Fruit fly (Drosophila melanogaster) whole organism, embryonic: Measurements from ENCODE around the gene CG10959.
A peak's percentile ranks its signal among the peaks of the same experiment; 100 is the strongest.

ENCODE experiments used
- CG10321 ChIP-seq: fragments of 200-800 bp; sonication (Bioruptor generic); IDR thresholded peaks from 2 replicates; pipeline ENCODE4 v1.3.6; 2022; ENCODE audit warnings: missing biosample characterization, missing genetic modification characterization
- CG10431 ChIP-seq: fragments of 200-800 bp; sonication (Bioruptor generic); optimal IDR thresholded peaks from 3 replicates; lab custom pipeline; 2018; ENCODE audit warnings: missing biosample characterization, mild to moderate bottlenecking, missing genetic modification characterization
- CG10979 ChIP-seq: fragments of 200-800 bp; sonication (Bioruptor generic); optimal IDR thresholded peaks from 2 replicates; lab custom pipeline; 2018; ENCODE audit warnings: missing biosample characterization, mild to moderate bottlenecking, missing genetic modification characterization, moderate library complexity
- CG11723 ChIP-seq: fragments of 200-800 bp; sonication (Bioruptor generic); optimal IDR thresholded peaks from 2 replicates; lab custom pipeline; 2017; ENCODE audit warnings: missing biosample characterization, mild to moderate bottlenecking, missing genetic modification characterization
- CG15073 ChIP-seq: fragments of 200-800 bp; sonication (Bioruptor generic); optimal IDR thresholded peaks from 2 replicates; lab custom pipeline; 2016; ENCODE audit warnings: missing biosample characterization, missing genetic modification characterization
- CG1602 ChIP-seq: fragments of 200-800 bp; sonication (Bioruptor generic); optimal IDR thresholded peaks from 3 replicates; lab custom pipeline; 2016; ENCODE audit warnings: missing biosample characterization, missing genetic modification characterization
- CG17612 ChIP-seq: fragments of 200-800 bp; sonication (Bioruptor generic); IDR thresholded peaks from 2 replicates; pipeline ENCODE4 v1.3.6; 2022; ENCODE audit warnings: missing biosample characterization, missing genetic modification characterization
- CG17912 ChIP-seq: fragments of 200-800 bp; sonication (Bioruptor generic); optimal IDR thresholded peaks from 2 replicates; lab custom pipeline; 2018; ENCODE audit warnings: missing biosample characterization, mild to moderate bottlenecking, missing genetic modification characterization
- CG1832 ChIP-seq: fragments of 200-800 bp; sonication (Bioruptor generic); optimal IDR thresholded peaks from 2 replicates; lab custom pipeline; 2017; ENCODE audit warnings: missing biosample characterization, mild to moderate bottlenecking, missing genetic modification characterization, inconsistent platforms
- CG2116 ChIP-seq: fragments of 200-800 bp; sonication (Bioruptor generic); optimal IDR thresholded peaks from 3 replicates; lab custom pipeline; 2018; ENCODE audit warnings: missing biosample characterization, mild to moderate bottlenecking, missing genetic modification characterization
- CG30403 ChIP-seq: fragments of 200-800 bp; sonication (Bioruptor generic); optimal IDR thresholded peaks from 3 replicates; lab custom pipeline; 2016; ENCODE audit warnings: missing biosample characterization, missing genetic modification characterization
- CG31224 ChIP-seq: fragments of 200-800 bp; sonication (Bioruptor generic); IDR thresholded peaks from 2 replicates; pipeline ENCODE4 v1.3.6; 2022; ENCODE audit warnings: missing biosample characterization, missing genetic modification characterization
- CG33557 ChIP-seq: fragments of 200-800 bp; sonication (Bioruptor generic); optimal IDR thresholded peaks from 2 replicates; lab custom pipeline; 2019; ENCODE audit warnings: missing biosample characterization, mild to moderate bottlenecking, missing genetic modification characterization, moderate library complexity
- CG4282 ChIP-seq: fragments of 200-800 bp; sonication (Bioruptor generic); optimal IDR thresholded peaks from 2 replicates; lab custom pipeline; 2016; ENCODE audit warnings: missing biosample characterization, missing genetic modification characterization
- CG4328 ChIP-seq: fragments of 200-800 bp; sonication (Bioruptor generic); optimal IDR thresholded peaks from 3 replicates; lab custom pipeline; 2017; ENCODE audit warnings: missing biosample characterization, missing genetic modification reagents, missing genetic modification characterization
- CG4404 ChIP-seq: fragments of 200-800 bp; sonication (Bioruptor generic); IDR thresholded peaks from 2 replicates; pipeline ENCODE4 v1.3.6; 2022; ENCODE audit warnings: missing biosample characterization, missing genetic modification characterization
- CG6791 ChIP-seq: fragments of 200-800 bp; sonication (Bioruptor generic); IDR thresholded peaks from 3 replicates; pipeline ENCODE4 v1.3.6; 2022; ENCODE audit warnings: missing biosample characterization, missing genetic modification characterization; ENCODE audit not compliant: partially characterized antibody
- CG6813 ChIP-seq: fragments of 200-800 bp; sonication (Bioruptor generic); optimal IDR thresholded peaks from 2 replicates; lab custom pipeline; 2017; ENCODE audit warnings: missing biosample characterization, missing genetic modification characterization, mild to moderate bottlenecking, moderate library complexity, missing genetic modification reagents
- CG8089 ChIP-seq: fragments of 200-800 bp; sonication (Bioruptor generic); optimal IDR thresholded peaks from 3 replicates; lab custom pipeline; 2016; ENCODE audit warnings: missing biosample characterization, missing genetic modification characterization
- Ets65A ChIP-seq: fragments of 200-800 bp; sonication (Bioruptor generic); peaks from one replicate; lab custom pipeline; 2016; ENCODE audit warnings: missing biosample characterization, missing genetic modification characterization
- GATAe ChIP-seq: fragments of 200-800 bp; sonication (Bioruptor generic); conservative IDR thresholded peaks from 2 replicates; pipeline ENCODE4 v1.3.6; 2022; ENCODE audit warnings: missing biosample characterization, missing genetic modification characterization
- Gsc ChIP-seq: fragments of 200-800 bp; sonication (Bioruptor generic); IDR thresholded peaks from 2 replicates; pipeline ENCODE4 v1.3.6; 2022; ENCODE audit warnings: missing biosample characterization, missing genetic modification characterization
- Hr78 ChIP-seq, 2 experiments: fragments of 200-800 bp in 1 of 2; fragments of >200 bp in 1 of 2; sonication (Bioruptor generic) in 1 of 2; optimal IDR thresholded peaks; 2 replicates each; lab custom pipeline; 2017 to 2019; ENCODE audit warnings: missing biosample characterization in 2 of 2, missing genetic modification characterization in 2 of 2, mild to moderate bottlenecking in 1 of 2, moderate library complexity in 1 of 2
- NFAT ChIP-seq: fragments of 200-800 bp; sonication (Bioruptor generic); IDR thresholded peaks from 2 replicates; pipeline ENCODE4 v1.3.6; 2022; ENCODE audit warnings: missing biosample characterization, missing genetic modification characterization
- Neu2 ChIP-seq: fragments of 200-800 bp; sonication (Bioruptor generic); optimal IDR thresholded peaks from 3 replicates; lab custom pipeline; 2016; ENCODE audit warnings: missing biosample characterization, missing genetic modification characterization, borderline replicate concordance
- Nf-YB ChIP-seq: fragments of 200-800 bp; sonication (Bioruptor generic); optimal IDR thresholded peaks from 3 replicates; lab custom pipeline; 2019; ENCODE audit warnings: missing biosample characterization, mild to moderate bottlenecking, missing genetic modification characterization, moderate library complexity
- Opbp ChIP-seq: fragments of 200-800 bp; sonication (Bioruptor generic); IDR thresholded peaks from 3 replicates; pipeline ENCODE4 v1.3.6; 2022; ENCODE audit warnings: missing biosample characterization, missing genetic modification characterization; ENCODE audit not compliant: partially characterized antibody
- Tbp ChIP-seq: fragments of >200 bp; optimal IDR thresholded peaks from 2 replicates; lab custom pipeline; 2018; ENCODE audit warnings: missing biosample characterization, missing genetic modification characterization
- btn ChIP-seq: fragments of 200-800 bp; sonication (Bioruptor generic); optimal IDR thresholded peaks from 2 replicates; lab custom pipeline; 2016; ENCODE audit warnings: missing biosample characterization, missing genetic modification characterization
- chif ChIP-seq, 2 experiments: fragments of 200-800 bp; sonication (Bioruptor generic); optimal IDR thresholded peaks; 3 replicates each; lab custom pipeline; 2016; ENCODE audit warnings: missing biosample characterization in 2 of 2, missing genetic modification characterization in 2 of 2
- danr ChIP-seq: fragments of 200-800 bp; sonication (Bioruptor generic); IDR thresholded peaks from 2 replicates; pipeline ENCODE4 v1.3.6; 2022; ENCODE audit warnings: missing biosample characterization, missing genetic modification characterization
- dpn ChIP-seq, 2 experiments: fragments of 200-800 bp; sonication (Bioruptor generic); optimal IDR thresholded peaks; 3 replicates each; lab custom pipeline; 2016; ENCODE audit warnings: missing biosample characterization in 2 of 2, missing genetic modification characterization in 2 of 2
- eve ChIP-seq, 2 experiments: fragments of >200 bp; optimal IDR thresholded peaks; 2 replicates each; lab custom pipeline; 2017; ENCODE audit warnings: missing biosample characterization in 2 of 2, missing genetic modification characterization in 2 of 2
- eyg ChIP-seq: fragments of 200-800 bp; sonication (Bioruptor generic); optimal IDR thresholded peaks from 3 replicates; lab custom pipeline; 2016; ENCODE audit warnings: missing biosample characterization, missing genetic modification characterization
- grau ChIP-seq: fragments of 200-800 bp; optimal IDR thresholded peaks from 3 replicates; lab custom pipeline; 2019; ENCODE audit warnings: missing biosample characterization, mild to moderate bottlenecking, missing genetic modification characterization, moderate library complexity
- h ChIP-seq: fragments of >200 bp; optimal IDR thresholded peaks from 2 replicates; lab custom pipeline; 2017
- hkb ChIP-seq, 2 experiments: fragments of 200-800 bp in 1 of 2; fragments of >200 bp in 1 of 2; sonication (Bioruptor generic) in 1 of 2; IDR thresholded peaks in 1 of 2; optimal IDR thresholded peaks in 1 of 2; 2 replicates each; pipeline versions ENCODE4 v1.3.6 to Lab custom; 2017 to 2022; ENCODE audit warnings: missing biosample characterization in 1 of 2, missing genetic modification characterization in 1 of 2
- jigr1 ChIP-seq: fragments of 200-800 bp; sonication (Bioruptor generic); IDR thresholded peaks from 3 replicates; pipeline ENCODE4 v1.3.6; 2022; ENCODE audit warnings: missing biosample characterization, missing genetic modification characterization
- kay ChIP-seq: fragments of 200-800 bp; sonication (Bioruptor generic); optimal IDR thresholded peaks from 2 replicates; lab custom pipeline; 2016; ENCODE audit warnings: missing biosample characterization, missing genetic modification characterization
- lab ChIP-seq: fragments of 200-800 bp; sonication (Bioruptor generic); optimal IDR thresholded peaks from 3 replicates; lab custom pipeline; 2017; ENCODE audit warnings: missing biosample characterization, missing genetic modification characterization, mild to moderate bottlenecking, moderate library complexity, missing genetic modification reagents
- lbe ChIP-seq: fragments of 200-800 bp; sonication (Bioruptor generic); optimal IDR thresholded peaks from 2 replicates; lab custom pipeline; 2016; ENCODE audit warnings: missing biosample characterization, mild to moderate bottlenecking, missing genetic modification characterization
- lov ChIP-seq, 2 experiments: fragments of 200-800 bp in 1 of 2; fragments of >200 bp in 1 of 2; sonication (Bioruptor generic) in 1 of 2; IDR thresholded peaks in 1 of 2; optimal IDR thresholded peaks in 1 of 2; 2 replicates in 1 of 2; 3 replicates in 1 of 2; pipeline versions ENCODE4 v1.3.6 to Lab custom; 2017 to 2022; ENCODE audit warnings: missing biosample characterization in 1 of 2, missing genetic modification characterization in 1 of 2
- nerfin-2 ChIP-seq: fragments of 200-800 bp; sonication (Bioruptor generic); IDR thresholded peaks from 2 replicates; pipeline ENCODE4 v1.3.6; 2022; ENCODE audit warnings: missing biosample characterization, missing genetic modification characterization; ENCODE audit not compliant: partially characterized antibody
- rib ChIP-seq: fragments of 200-800 bp; sonication (Bioruptor generic); IDR thresholded peaks from 2 replicates; pipeline ENCODE4 v1.3.6; 2022; ENCODE audit warnings: missing biosample characterization, missing genetic modification characterization
- schlank ChIP-seq: fragments of 200-800 bp; sonication (Bioruptor generic); optimal IDR thresholded peaks from 2 replicates; lab custom pipeline; 2018; ENCODE audit warnings: missing biosample characterization, mild to moderate bottlenecking, missing genetic modification characterization
- seq ChIP-seq: fragments of 200-800 bp; sonication (Bioruptor generic); IDR thresholded peaks from 2 replicates; pipeline ENCODE4 v1.3.6; 2022; ENCODE audit warnings: missing biosample characterization, missing genetic modification characterization
- slbo ChIP-seq: fragments of 200-800 bp; sonication (Bioruptor generic); IDR thresholded peaks from 2 replicates; pipeline ENCODE4 v1.3.6; 2022; ENCODE audit warnings: missing biosample characterization, missing genetic modification characterization
- so ChIP-seq: fragments of 200-800 bp; sonication (Bioruptor generic); IDR thresholded peaks from 3 replicates; pipeline ENCODE4 v1.3.6; 2022; ENCODE audit warnings: missing biosample characterization, missing genetic modification characterization
- unc-4 ChIP-seq: fragments of 200-800 bp; sonication (Bioruptor generic); IDR thresholded peaks from 2 replicates; pipeline ENCODE4 v1.3.6; 2022; ENCODE audit warnings: missing biosample characterization, missing genetic modification characterization; ENCODE audit not compliant: partially characterized antibody
- wor ChIP-seq: fragments of 200-800 bp; sonication (Bioruptor generic); IDR thresholded peaks from 2 replicates; pipeline ENCODE4 v1.3.6; 2022; ENCODE audit warnings: missing biosample characterization, missing genetic modification characterization

Gene CG10959

DNA sequence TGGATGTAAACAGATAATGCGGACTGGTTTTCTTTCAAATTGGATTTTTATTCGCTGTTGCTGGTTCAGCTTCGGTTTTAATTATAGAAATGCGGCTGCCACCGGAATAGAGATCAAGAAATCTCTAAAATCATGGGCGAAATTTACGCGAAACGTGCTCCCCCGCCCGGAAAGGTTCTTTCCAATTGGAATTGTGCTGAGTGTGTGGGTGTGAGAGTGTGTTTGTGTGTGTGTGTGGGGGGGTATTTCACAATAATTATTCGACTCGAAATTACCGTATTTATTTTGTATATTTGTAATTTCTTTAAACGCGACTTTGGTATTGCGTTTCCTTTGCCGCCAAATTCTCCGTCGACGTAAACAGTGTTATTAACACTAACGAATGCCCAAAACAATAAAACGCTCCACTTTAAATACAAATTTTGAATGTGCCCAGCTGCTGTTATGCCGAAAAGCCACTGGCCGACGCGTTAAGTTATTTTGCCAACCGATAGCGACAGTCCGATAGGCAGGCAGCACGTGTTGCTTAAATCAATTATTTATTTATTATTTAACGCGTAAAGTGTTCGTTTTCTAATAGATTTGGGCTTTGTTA lies 32.8 kb upstream of the CG10959 start, which contains the start of gene Gclc (continued):
- TF ChIP-seq chif (GFP tag; optimal IDR thresholded peaks at IDR 0.05; lab: Kevin White, UChicago) (no peak), CG2116 (GFP tag; lab: Kevin White, UChicago) (peak; percentile 79), CG6791 (GFP tag; lab: Robert Waterston, UW) (peak; percentile 53; the same call in 2 of the 3 replicates), so (GFP tag; lab: Robert Waterston, UW) (no peak), lbe (GFP tag; lab: Kevin White, UChicago) (no peak), Neu2 (no peak), danr (GFP tag; lab: Robert Waterston, UW) (no peak), hkb (optimal IDR thresholded peaks at IDR 0.05; lab: Kevin White, UChicago) (no peak), hkb (GFP tag; IDR thresholded peaks at IDR 0.05; lab: Robert Waterston, UW) (no peak), eyg (no peak), schlank (tag; lab: Kevin White, UChicago) (no peak), lov (optimal IDR thresholded peaks at IDR 0.05; lab: Kevin White, UChicago) (no peak), lov (GFP tag; IDR thresholded peaks at IDR 0.05; lab: Robert Waterston, UW) (no peak), nerfin-2 (GFP tag; lab: Robert Waterston, UW) (no peak), CG10321 (GFP tag; lab: Robert Waterston, UW) (no peak), lab (GFP tag; lab: Kevin White, UChicago) (peak; percentile 24), Ets65A (GFP tag; lab: Kevin White, UChicago) (no peak), rib (GFP tag; lab: Robert Waterston, UW) (no peak), CG8089 (no peak), kay (GFP tag; lab: Kevin White, UChicago) (no peak), jigr1 (GFP tag; lab: Robert Waterston, UW) (no peak), NFAT (GFP tag; lab: Robert Waterston, UW) (0 out of 2 replicates have a peak, but pooled peaks have one; percentile 23), CG1832 (no peak), eve (GFP tag; optimal IDR thresholded peaks at IDR 0.05; lab: Kevin White, UChicago) (no peak), CG4282 (GFP tag; lab: Kevin White, UChicago) (no peak), CG6813 (GFP tag; lab: Kevin White, UChicago) (peak; percentile 19), GATAe (GFP tag; lab: Robert Waterston, UW) (no peak), CG4404 (no peak), CG10431 (GFP tag; lab: Kevin White, UChicago) (no peak), dpn (GFP tag; optimal IDR thresholded peaks at IDR 0.05; lab: Kevin White, UChicago) (no peak), CG10979 (tag; lab: Kevin White, UChicago) (no peak), Opbp (GFP tag; lab: Robert Waterston, UW) (peak; percentile 23; the same call in 1 of the 3 replicates), Gsc (GFP tag; lab: Robert Waterston, UW) (no peak), Nf-YB (GFP tag; lab: Kevin White, UChicago) (no peak), CG33557 (GFP tag; lab: Kevin White, UChicago) (no peak), CG31224 (GFP tag; lab: Robert Waterston, UW) (no peak), btn (no peak), CG17612 (GFP tag; lab: Robert Waterston, UW) (no peak), CG15073 (GFP tag; lab: Kevin White, UChicago) (no peak), CG1602 (no peak), CG30403 (GFP tag; lab: Kevin White, UChicago) (no peak), seq (GFP tag; lab: Robert Waterston, UW) (no peak), Hr78 (GFP tag; optimal IDR thresholded peaks at IDR 0.05; lab: Kevin White, UChicago) (no peak), CG4328 (GFP tag; lab: Kevin White, UChicago) (no peak), slbo (GFP tag; lab: Robert Waterston, UW) (no peak), grau (tag; lab: Kevin White, UChicago) (no peak), Tbp (GFP tag; lab: Kevin White, UChicago) (no peak), CG11723 (GFP tag; lab: Kevin White, UChicago) (no peak), wor (GFP tag; lab: Robert Waterston, UW) (no peak), unc-4 (GFP tag; lab: Robert Waterston, UW) (peak; percentile 52; the same call in 1 of the 2 replicates), h (lab: Kevin White, UChicago) (no peak), CG17912 (no peak)
